Worm (Caenorhabditis elegans): ENCODE measurements around the gene clec-239.
"Not testable (repeated sequence)": the region's sequence is repeated elsewhere in the genome, so short reads cannot be mapped to it uniquely, and the experiment has no call there.

clec-239 gene

ce11 chrV:16927345-16927744 lies 29.0 kb upstream of the clec-239 start, which contains the start of gene Y102A5C.36:
TSS of gene Y102A5C.36 (minus strand) at chrV:16927445.
- TF ChIP-seq pes-1 (GFP tag; IDR thresholded peaks at IDR 0.05), result no peak
- TF ChIP-seq ets-7 (tag; optimal IDR thresholded peaks at IDR 0.05), result no peak
- TF ChIP-seq flt-1 (GFP tag; IDR thresholded peaks at IDR 0.05), result no peak
- TF ChIP-seq B0310.2 (tag; optimal IDR thresholded peaks at IDR 0.05), result no peak
- no peak for TF ChIP-seq tbx-11 (GFP tag; IDR thresholded peaks at IDR 0.05)
- no peak for TF ChIP-seq ama-1 (optimal IDR thresholded peaks at IDR 0.05)
- no peak for TF ChIP-seq tra-4 (tag; optimal IDR thresholded peaks at IDR 0.05)
- TF ChIP-seq scrt-1 (GFP tag; IDR thresholded peaks at IDR 0.05), result no peak
- no peak for TF ChIP-seq hmg-4 (GFP tag; optimal IDR thresholded peaks at IDR 0.05)
- no peak for TF ChIP-seq hmbx-1 (tag; optimal IDR thresholded peaks at IDR 0.05)
- TF ChIP-seq tbx-37 (GFP tag; conservative IDR thresholded peaks at IDR 0.05), result no peak
- TF ChIP-seq F13C5.2 (tag; optimal IDR thresholded peaks at IDR 0.05), result no peak
- TF ChIP-seq aly-1 (tag; optimal IDR thresholded peaks at IDR 0.05), result no peak
- no peak for TF ChIP-seq sea-1 (GFP tag; conservative IDR thresholded peaks at IDR 0.05)
- no peak for TF ChIP-seq ceh-36 (tag; optimal IDR thresholded peaks at IDR 0.05)
- no peak for TF ChIP-seq hnd-1 (tag; optimal IDR thresholded peaks at IDR 0.05)

- TF ChIP-seq flt-1 (GFP tag; IDR thresholded peaks at IDR 0.05); tbx-37 (GFP tag; conservative IDR thresholded peaks at IDR 0.05); hmg-4 (GFP tag; optimal IDR thresholded peaks at IDR 0.05): not testable (repeated sequence)
These were observed 17.6 kb upstream of the clec-239 start, which contains the start of gene fbxa-148 for ce11 chrV:16938731-16939130. TSS of gene fbxa-148 (plus strand) at chrV:16939031.

- TF ChIP-seq pes-1 (GFP tag; IDR thresholded peaks at IDR 0.05); ama-1 (optimal IDR thresholded peaks at IDR 0.05); ceh-13 (GFP tag; optimal IDR thresholded peaks at IDR 0.05): not testable (repeated sequence)
These were observed 8.3 kb upstream of the clec-239 start, which contains the start of gene fbxa-112 for ce11 chrV:16948011-16948410. TSS of gene fbxa-112 (minus strand) at chrV:16948111.

- not testable (repeated sequence) for TF ChIP-seq hmbx-1 (tag; optimal IDR thresholded peaks at IDR 0.05); ceh-36 (tag; optimal IDR thresholded peaks at IDR 0.05); hmg-4 (GFP tag; optimal IDR thresholded peaks at IDR 0.05)
These were observed 6.7 kb upstream of the clec-239 start, which contains the start of gene fbxa-111 for ce11 chrV:16949609-16950008. TSS of gene fbxa-111 (minus strand) at chrV:16949709.

ce11 chrV:16950036-16950435 lies 6.3 kb upstream of the clec-239 start:
- TF ChIP-seq tbx-37 (GFP tag; conservative IDR thresholded peaks at IDR 0.05), result no peak
- TF ChIP-seq ceh-36 (tag; optimal IDR thresholded peaks at IDR 0.05), result no peak
- no peak for TF ChIP-seq ets-7 (tag; optimal IDR thresholded peaks at IDR 0.05)
- no peak for TF ChIP-seq hmbx-1 (tag; optimal IDR thresholded peaks at IDR 0.05)
- no peak for TF ChIP-seq scrt-1 (GFP tag; IDR thresholded peaks at IDR 0.05)
- TF ChIP-seq B0310.2 (tag; optimal IDR thresholded peaks at IDR 0.05), result no peak
- TF ChIP-seq hmg-4 (GFP tag; optimal IDR thresholded peaks at IDR 0.05), result no peak
- no peak for TF ChIP-seq pes-1 (GFP tag; IDR thresholded peaks at IDR 0.05)
- TF ChIP-seq sea-1 (GFP tag; conservative IDR thresholded peaks at IDR 0.05), result no peak

ce11 chrV:16951504-16951903 lies 4.8 kb upstream of the clec-239 start, which contains the start of gene clec-238:
TSS of gene clec-238 (plus strand) at chrV:16951804.
- TF ChIP-seq ceh-36 (tag; optimal IDR thresholded peaks at IDR 0.05) (no peak), pes-1 (GFP tag; IDR thresholded peaks at IDR 0.05) (no peak), hmbx-1 (tag; optimal IDR thresholded peaks at IDR 0.05) (no peak), hnd-1 (tag; optimal IDR thresholded peaks at IDR 0.05) (no peak), hmg-4 (GFP tag; optimal IDR thresholded peaks at IDR 0.05) (no peak), aly-1 (tag; optimal IDR thresholded peaks at IDR 0.05) (no peak)

- TF ChIP-seq aly-1 (tag; optimal IDR thresholded peaks at IDR 0.05) (no peak), ets-7 (tag; optimal IDR thresholded peaks at IDR 0.05) (no peak), sea-1 (GFP tag; conservative IDR thresholded peaks at IDR 0.05) (no peak), tbx-11 (GFP tag; IDR thresholded peaks at IDR 0.05) (no peak), B0310.2 (tag; optimal IDR thresholded peaks at IDR 0.05) (no peak), F13C5.2 (tag; optimal IDR thresholded peaks at IDR 0.05) (no peak), pes-1 (GFP tag; IDR thresholded peaks at IDR 0.05) (no peak), flt-1 (GFP tag; IDR thresholded peaks at IDR 0.05) (no peak), scrt-1 (GFP tag; IDR thresholded peaks at IDR 0.05) (no peak), ceh-13 (GFP tag; optimal IDR thresholded peaks at IDR 0.05) (no peak), tbx-37 (GFP tag; conservative IDR thresholded peaks at IDR 0.05) (no peak), ceh-36 (tag; optimal IDR thresholded peaks at IDR 0.05) (no peak), ama-1 (optimal IDR thresholded peaks at IDR 0.05) (no peak), tra-4 (tag; optimal IDR thresholded peaks at IDR 0.05) (no peak)
These were observed 1.6 kb upstream of the clec-239 start, which contains the start of gene srh-206 for ce11 chrV:16954766-16955165. TSS of gene srh-206 (minus strand) at chrV:16954866.

- TF ChIP-seq sea-1 (GFP tag; conservative IDR thresholded peaks at IDR 0.05), result no peak
- TF ChIP-seq hmg-4 (GFP tag; optimal IDR thresholded peaks at IDR 0.05), result no peak
- TF ChIP-seq ceh-13 (GFP tag; optimal IDR thresholded peaks at IDR 0.05), result no peak
- no peak for TF ChIP-seq ceh-36 (tag; optimal IDR thresholded peaks at IDR 0.05)
- TF ChIP-seq tra-4 (tag; optimal IDR thresholded peaks at IDR 0.05), result no peak
- TF ChIP-seq tbx-11 (GFP tag; IDR thresholded peaks at IDR 0.05), result no peak
- TF ChIP-seq F13C5.2 (tag; optimal IDR thresholded peaks at IDR 0.05), result no peak
- TF ChIP-seq pes-1 (GFP tag; IDR thresholded peaks at IDR 0.05), result no peak
- TF ChIP-seq hnd-1 (tag; optimal IDR thresholded peaks at IDR 0.05), result no peak
- no peak for TF ChIP-seq hmbx-1 (tag; optimal IDR thresholded peaks at IDR 0.05)
- no peak for TF ChIP-seq ama-1 (optimal IDR thresholded peaks at IDR 0.05)
- TF ChIP-seq ets-7 (tag; optimal IDR thresholded peaks at IDR 0.05), result no peak
- TF ChIP-seq tbx-37 (GFP tag; conservative IDR thresholded peaks at IDR 0.05), result no peak
- no peak for TF ChIP-seq flt-1 (GFP tag; IDR thresholded peaks at IDR 0.05)
- no peak for TF ChIP-seq B0310.2 (tag; optimal IDR thresholded peaks at IDR 0.05)
- no peak for TF ChIP-seq scrt-1 (GFP tag; IDR thresholded peaks at IDR 0.05)
- TF ChIP-seq aly-1 (tag; optimal IDR thresholded peaks at IDR 0.05), result no peak
These were observed 2.6 kb downstream of the clec-239 start for ce11 chrV:16958975-16959374.
